Fruit fly (Drosophila melanogaster) whole organism: Measurements from ENCODE around the gene CG42822.

Source experiments
- Dll ChIP-seq: fragments of >200 bp; optimal IDR thresholded peaks from 2 replicates; lab custom pipeline; 2017
- EcR ChIP-seq, 2 experiments: fragments of >200 bp; optimal IDR thresholded peaks; 2 replicates each; lab custom pipeline; 2017; ENCODE audit warnings: missing biosample characterization in 2 of 2, missing genetic modification characterization in 2 of 2, missing genetic modification reagents in 2 of 2
- pan ChIP-seq: fragments of >200 bp; optimal IDR thresholded peaks from 2 replicates; lab custom pipeline; 2017
- psq ChIP-seq: fragments of >200 bp; optimal IDR thresholded peaks from 2 replicates; lab custom pipeline; 2017

DNA sequence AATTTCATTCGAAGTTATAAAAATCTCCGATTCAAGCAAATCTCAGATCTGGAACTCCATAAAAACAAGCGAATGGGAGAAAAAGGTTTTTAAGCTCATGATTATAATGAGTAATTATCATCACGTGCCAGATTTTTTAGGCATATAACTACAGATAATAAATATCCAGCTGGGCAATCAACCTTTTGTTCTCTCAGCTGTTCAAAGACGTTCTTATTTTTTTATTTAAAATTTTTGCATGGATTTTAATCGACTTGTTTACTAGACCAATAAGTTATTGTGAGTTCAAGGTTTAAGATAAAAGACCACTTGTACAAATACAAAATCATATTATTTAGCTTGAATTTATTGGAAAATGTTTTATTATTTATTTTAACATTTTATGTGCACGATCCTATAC, 9.5 kb upstream of the CG42822 start:
- TF ChIP-seq pan, result no peak
- TF ChIP-seq Dll (lab: Kevin White, UChicago), result no peak
- TF ChIP-seq psq (lab: Kevin White, UChicago), result no peak
- no peak for TF ChIP-seq EcR (GFP tag; optimal IDR thresholded peaks at IDR 0.05; lab: Kevin White, UChicago)
